1 fruit fly cellular context compared by ENCODE assay signal in genomic region chr2L:20326317-20326716, dm6.
TF ChIP-seq lines count a peak whose summit lies in the region.

No protein-coding gene starts in this region.

TF ChIP-seq in whole organism, embryonic, 481 proteins besides CTCF, POLR2A, EP300 and RAD21 (continued from another document):
- TF ChIP-seq dati (GFP tag; IDR thresholded peaks at IDR 0.05; lab: Robert Waterston, UW) (peak; percentile 76), slp2 (GFP tag; optimal IDR thresholded peaks at IDR 0.05; lab: Kevin White, UChicago) (no peak), Hey (tag; optimal IDR thresholded peaks at IDR 0.05; lab: Kevin White, UChicago) (no peak), schlank (tag; optimal IDR thresholded peaks at IDR 0.05; lab: Kevin White, UChicago) (no peak), CG14965 (GFP tag; optimal IDR thresholded peaks at IDR 0.05; lab: Kevin White, UChicago; ENCODE audit: borderline replicate concordance) (peak; percentile 64), Antp (GFP tag; optimal IDR thresholded peaks at IDR 0.05; lab: Kevin White, UChicago) (peak; percentile 69), CG12659 (GFP tag; optimal IDR thresholded peaks at IDR 0.05; lab: Kevin White, UChicago) (peak; percentile 37), gsb (GFP tag; IDR thresholded peaks at IDR 0.05; lab: Robert Waterston, UW) (peak; percentile 60; the same call in 1 of the 2 replicates), CG7987 (GFP tag; optimal IDR thresholded peaks at IDR 0.05; lab: Kevin White, UChicago) (peak; percentile 34), CG18764 (GFP tag; optimal IDR thresholded peaks at IDR 0.05; lab: Kevin White, UChicago) (peak; percentile 67)
